Worm (Caenorhabditis elegans) whole organism, mixed stage, embryonic: Measurements from ENCODE around the gene srh-298.

Experiments
- M03D4.4 ChIP-seq: sonication (generic microtip); optimal IDR thresholded peaks from 2 replicates; lab custom pipeline; 2017; ENCODE audit warnings: mild to moderate bottlenecking, missing genetic modification characterization, missing compliant biosample characterization
- ces-1 ChIP-seq: fragments of 150-350 bp; optimal IDR thresholded peaks from 2 replicates; lab custom pipeline; 2014; ENCODE audit warnings: missing biosample characterization, missing genetic modification reagents, missing genetic modification characterization
- cnd-1 ChIP-seq: fragments of 200-800 bp; sonication (Bioruptor generic); optimal IDR thresholded peaks from 2 replicates; lab custom pipeline; 2018; ENCODE audit warnings: mild to moderate bottlenecking, missing genetic modification characterization, missing compliant biosample characterization
- drap-1 ChIP-seq: fragments of 200-800 bp; sonication (Bioruptor generic); optimal IDR thresholded peaks from 3 replicates; lab custom pipeline; 2018; ENCODE audit warnings: mild to moderate bottlenecking, missing genetic modification characterization, missing compliant biosample characterization
- lin-13 ChIP-seq: fragments of 150-350 bp; optimal IDR thresholded peaks from 2 replicates; lab custom pipeline; 2014; ENCODE audit warnings: missing biosample characterization, missing genetic modification characterization
- mep-1 ChIP-seq: fragments of 150-350 bp; optimal IDR thresholded peaks from 2 replicates; lab custom pipeline; 2017; ENCODE audit warnings: missing biosample characterization, missing genetic modification reagents, missing genetic modification characterization, inconsistent platforms
- mls-2 ChIP-seq: sonication (generic microtip); optimal IDR thresholded peaks from 2 replicates; lab custom pipeline; 2016; ENCODE audit warnings: mild to moderate bottlenecking, missing genetic modification characterization, moderate library complexity, missing compliant biosample characterization
- unc-39 ChIP-seq: fragments of 150-350 bp; optimal IDR thresholded peaks from 2 replicates; lab custom pipeline; 2014; ENCODE audit warnings: missing biosample characterization, missing genetic modification characterization
- ztf-11 ChIP-seq: fragments of 150-350 bp; optimal IDR thresholded peaks from 2 replicates; lab custom pipeline; 2014; ENCODE audit warnings: missing biosample characterization, missing genetic modification characterization

DNA sequence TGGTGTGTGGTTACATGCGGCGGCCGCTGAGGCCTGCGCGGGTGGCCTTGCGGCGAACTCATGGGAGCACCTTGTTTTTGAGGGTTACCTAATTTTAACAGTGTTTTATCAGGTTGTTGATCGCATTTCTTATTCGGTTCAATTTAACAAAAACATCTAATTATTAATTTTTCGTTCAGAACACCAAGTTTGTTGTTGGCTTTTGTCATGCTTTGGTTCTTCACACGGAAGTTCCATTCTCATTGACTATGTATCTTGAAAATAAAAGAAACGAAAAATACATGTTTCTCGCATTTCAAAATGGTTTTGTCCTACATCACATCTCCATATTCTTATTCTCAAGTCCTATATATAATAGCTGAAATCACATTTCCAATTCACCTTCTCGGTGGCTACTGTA lies 28.5 kb upstream of the srh-298 start, which contains the start of gene srh-290:
- TF ChIP-seq mls-2: no peak
- TF ChIP-seq M03D4.4 (tag; lab: Kevin White, UChicago): no peak
- TF ChIP-seq unc-39 (tag; lab: Kevin White, UChicago): no peak
- TF ChIP-seq ztf-11: no peak
- TF ChIP-seq drap-1 (GFP tag; lab: Kevin White, UChicago): no peak
- no peak for TF ChIP-seq mep-1 (tag; lab: Kevin White, UChicago)
- no peak for TF ChIP-seq ces-1 (GFP tag; lab: Kevin White, UChicago)
- no peak for TF ChIP-seq lin-13
- TF ChIP-seq cnd-1 (tag; lab: Kevin White, UChicago): no peak
